Worm (Caenorhabditis elegans): ENCODE measurements around the gene cpt-2.

Gene cpt-2

DNA sequence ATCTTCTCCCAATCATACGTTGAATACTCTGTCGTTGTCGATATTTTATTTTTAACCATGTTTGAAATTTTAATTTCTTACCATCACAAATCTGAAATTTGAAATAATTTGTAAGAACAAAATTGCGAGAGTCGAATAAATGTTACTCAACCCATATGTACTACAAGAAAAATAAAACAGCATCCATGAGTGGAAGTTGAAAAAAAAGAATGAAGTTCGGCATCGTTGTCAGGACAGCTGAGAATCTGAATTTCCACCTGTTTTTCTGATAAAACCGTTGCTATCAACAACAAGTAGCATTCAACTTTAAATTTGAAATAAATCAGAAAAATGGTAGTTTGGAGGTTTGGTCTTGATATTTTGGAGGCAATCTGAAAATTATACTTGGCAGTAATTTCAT, 44.4 kb downstream of the cpt-2 start, which contains the start of gene C29F4.3:
TSS of gene C29F4.3 (minus strand) at position 101 of the 400 bp plus-strand sequence.
- TF ChIP-seq che-1 (tag; optimal IDR thresholded peaks at IDR 0.05), result no peak
- no peak for TF ChIP-seq ceh-30 (tag; optimal IDR thresholded peaks at IDR 0.05)
- TF ChIP-seq elt-4 (tag; optimal IDR thresholded peaks at IDR 0.05), result no peak
- no peak for TF ChIP-seq mec-3 (tag; optimal IDR thresholded peaks at IDR 0.05; ENCODE audit: borderline replicate concordance)
- no peak for TF ChIP-seq eyg-1 (tag; optimal IDR thresholded peaks at IDR 0.05)
- no peak for TF ChIP-seq nfya-1 (tag; optimal IDR thresholded peaks at IDR 0.05)
- TF ChIP-seq lim-6 (tag; optimal IDR thresholded peaks at IDR 0.05), result no peak
- no peak for TF ChIP-seq dmd-4 (tag; optimal IDR thresholded peaks at IDR 0.05; ENCODE audit: borderline replicate concordance)

DNA sequence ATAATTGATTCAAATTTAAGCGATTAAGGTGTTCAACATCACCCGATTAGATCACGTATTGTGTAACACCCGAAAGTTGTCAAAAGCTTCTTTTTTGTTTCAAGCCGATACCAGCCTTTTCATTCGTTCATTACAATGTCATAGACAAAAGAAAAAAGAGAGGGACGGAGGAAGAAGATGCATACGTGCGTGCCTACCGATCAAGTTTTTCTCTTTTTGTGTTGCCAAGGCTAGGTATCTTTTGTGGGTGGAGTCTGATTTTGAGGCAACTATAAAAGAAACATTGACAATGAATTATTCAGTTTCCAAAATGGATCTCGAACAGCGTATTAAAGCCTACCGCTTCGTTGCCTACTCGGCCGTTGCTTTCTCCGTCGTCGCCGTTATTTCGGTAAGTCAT, 45.8 kb downstream of the cpt-2 start, which contains the start of gene col-125:
TSS of gene col-125 (plus strand) at position 301 of the 400 bp plus-strand sequence.
- no peak for TF ChIP-seq zip-5 (tag; optimal IDR thresholded peaks at IDR 0.05)
- TF ChIP-seq sdc-2 (tag; optimal IDR thresholded peaks at IDR 0.05), result no peak
- TF ChIP-seq nfya-1 (tag; optimal IDR thresholded peaks at IDR 0.05), result no peak
- no peak for TF ChIP-seq lin-11 (tag; optimal IDR thresholded peaks at IDR 0.05)
- no peak for TF ChIP-seq ceh-18 (tag; optimal IDR thresholded peaks at IDR 0.05)
- no peak for TF ChIP-seq ttx-3 (tag; optimal IDR thresholded peaks at IDR 0.05)

DNA sequence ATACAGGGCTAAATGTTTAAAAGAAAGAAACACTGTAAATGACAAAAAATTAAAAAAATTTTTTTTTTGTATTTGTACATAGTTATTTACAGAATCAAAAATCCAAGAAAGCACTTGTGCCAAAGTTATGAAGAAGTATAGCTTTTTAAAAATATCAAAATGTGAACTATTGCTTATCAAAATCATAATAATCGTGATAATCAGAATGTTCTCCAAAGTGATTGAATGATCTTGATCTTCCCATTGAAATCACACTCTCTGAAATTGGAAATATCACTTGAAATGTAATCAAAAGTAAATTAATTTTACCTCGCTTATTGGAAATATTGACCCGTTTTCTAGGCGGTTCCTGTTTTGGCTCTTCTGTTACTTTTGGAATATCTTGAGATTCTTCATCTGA, 47.1 kb downstream of the cpt-2 start:
- TF ChIP-seq ceh-18 (tag; optimal IDR thresholded peaks at IDR 0.05), result no peak
- no peak for TF ChIP-seq pqm-1 (tag; optimal IDR thresholded peaks at IDR 0.05)
- no peak for TF ChIP-seq zip-5 (tag; optimal IDR thresholded peaks at IDR 0.05)
- TF ChIP-seq pax-1 (tag; optimal IDR thresholded peaks at IDR 0.05), result no peak
- no peak for TF ChIP-seq sox-2 (GFP tag; IDR thresholded peaks at IDR 0.05)
- TF ChIP-seq mec-3 (tag; optimal IDR thresholded peaks at IDR 0.05; ENCODE audit: borderline replicate concordance), result no peak
- no peak for TF ChIP-seq npax-4 (tag; optimal IDR thresholded peaks at IDR 0.05)
- no peak for TF ChIP-seq madf-2 (tag; optimal IDR thresholded peaks at IDR 0.05)
- no peak for TF ChIP-seq hlh-30 (tag; optimal IDR thresholded peaks at IDR 0.05; ENCODE audit: insufficient read depth)
- TF ChIP-seq ceh-34 (tag; optimal IDR thresholded peaks at IDR 0.05), result no peak
- TF ChIP-seq ahr-1 (tag; optimal IDR thresholded peaks at IDR 0.05), result no peak
- TF ChIP-seq hlh-13 (GFP tag; optimal IDR thresholded peaks at IDR 0.05), result no peak

DNA sequence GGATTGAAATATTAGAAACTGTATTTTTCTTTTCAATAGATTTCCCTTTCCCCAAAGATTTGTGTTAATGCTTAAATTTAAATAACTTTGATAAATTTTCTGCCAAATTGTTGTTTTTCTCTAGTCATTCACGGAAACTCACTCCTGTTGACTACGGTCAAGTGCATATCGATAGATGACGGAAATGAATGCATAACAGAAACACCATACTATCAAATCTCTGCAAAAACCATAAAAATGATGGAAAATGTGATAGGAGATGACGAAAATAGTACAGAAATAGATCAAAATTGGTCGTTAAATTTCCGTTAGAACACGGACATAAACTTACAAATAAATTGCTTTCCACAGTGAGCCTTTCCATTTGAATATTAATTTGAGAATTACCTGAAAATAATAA, 49.6 kb downstream of the cpt-2 start:
- TF ChIP-seq Y22D7AL.16 (tag; optimal IDR thresholded peaks at IDR 0.05) (no peak), nfya-1 (tag; optimal IDR thresholded peaks at IDR 0.05) (no peak), dmd-4 (tag; optimal IDR thresholded peaks at IDR 0.05; ENCODE audit: borderline replicate concordance) (no peak), lin-11 (tag; optimal IDR thresholded peaks at IDR 0.05) (no peak), pqm-1 (tag; optimal IDR thresholded peaks at IDR 0.05) (no peak), sdc-2 (tag; optimal IDR thresholded peaks at IDR 0.05) (no peak), K09A11.1 (tag; optimal IDR thresholded peaks at IDR 0.05; ENCODE audit: insufficient read depth) (no peak), hlh-30 (tag; optimal IDR thresholded peaks at IDR 0.05; ENCODE audit: insufficient read depth) (no peak), unc-42 (tag; optimal IDR thresholded peaks at IDR 0.05) (no peak)

DNA sequence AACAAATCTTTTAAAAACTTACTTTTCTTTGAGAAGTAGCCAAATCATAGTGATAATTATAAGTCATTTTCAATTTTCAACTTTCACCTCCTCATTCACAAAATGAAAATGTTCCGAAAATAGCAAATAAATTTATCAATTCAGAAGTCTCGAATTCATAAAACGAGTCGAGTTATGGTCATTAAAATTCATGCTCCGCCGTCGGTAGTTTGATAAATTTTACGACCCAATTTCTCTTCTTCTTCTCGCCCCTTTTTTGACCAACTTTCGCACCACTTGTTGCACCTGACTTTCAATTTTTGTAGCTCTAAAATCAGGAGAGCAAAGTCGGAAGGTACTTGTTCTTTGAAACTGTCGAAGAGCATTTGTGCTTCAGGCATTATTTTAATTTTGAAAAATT, 50.6 kb downstream of the cpt-2 start, which contains the start of gene best-7:
TSS of gene best-7 (minus strand) at position 239 of the 400 bp plus-strand sequence.
- TF ChIP-seq zip-5 (tag; optimal IDR thresholded peaks at IDR 0.05), result no peak
- no peak for TF ChIP-seq ceh-31 (tag; optimal IDR thresholded peaks at IDR 0.05)
- TF ChIP-seq unc-3 (GFP tag; conservative IDR thresholded peaks at IDR 0.05), result no peak
- no peak for TF ChIP-seq unc-3 (tag; optimal IDR thresholded peaks at IDR 0.05)
- TF ChIP-seq mec-3 (tag; optimal IDR thresholded peaks at IDR 0.05; ENCODE audit: borderline replicate concordance), result no peak
- TF ChIP-seq hlh-30 (tag; optimal IDR thresholded peaks at IDR 0.05; ENCODE audit: insufficient read depth), result no peak
- TF ChIP-seq ahr-1 (tag; optimal IDR thresholded peaks at IDR 0.05), result no peak
- TF ChIP-seq rnt-1 (tag; optimal IDR thresholded peaks at IDR 0.05), result no peak

DNA sequence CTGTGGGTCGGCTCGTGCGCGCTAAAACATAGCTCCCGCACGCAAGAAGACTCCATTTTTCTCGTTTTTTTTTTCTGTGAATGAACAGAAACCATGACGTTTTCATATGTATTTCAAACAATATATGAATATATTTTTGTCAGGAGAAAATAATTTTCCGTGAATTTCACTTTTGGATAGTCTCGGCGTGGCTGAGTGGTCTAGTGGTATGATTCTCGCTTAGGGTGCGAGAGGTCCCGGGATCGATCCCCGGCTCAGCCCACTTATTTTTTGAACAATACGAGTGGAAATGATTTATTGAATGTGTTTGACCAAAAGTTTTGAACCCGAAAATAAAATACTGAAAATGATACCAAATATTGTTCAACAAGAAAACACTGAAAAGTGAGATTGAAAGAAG, 51.9 kb downstream of the cpt-2 start:
- TF ChIP-seq ztf-16 (tag; optimal IDR thresholded peaks at IDR 0.05), result no peak
